Fruit fly (Drosophila melanogaster): Measurements from ENCODE around the gene CG6195.

dm6 chr3R:19648289-19648916, at the start of gene CG6195, which contains the start of gene CG31220:
- TF ChIP-seq usp (GFP tag; optimal IDR thresholded peaks at IDR 0.05) (no peak), psq (optimal IDR thresholded peaks at IDR 0.05) (no peak), Dll (optimal IDR thresholded peaks at IDR 0.05) (no peak), pan (optimal IDR thresholded peaks at IDR 0.05) (no peak)

All from whole organism.